Worm (Caenorhabditis elegans) whole organism, midembryonic: ENCODE data around the gene Y73F8A.22.

Experiments
- cog-1 ChIP-seq: sonication (generic microtip); optimal IDR thresholded peaks from 2 replicates; lab custom pipeline; 2016; ENCODE audit warnings: missing genetic modification characterization, missing compliant biosample characterization
- flt-1 ChIP-seq: fragments of 200-800 bp; sonication (Bioruptor generic); IDR thresholded peaks from 2 replicates; pipeline ENCODE4 v1.3.6; 2022; ENCODE audit warnings: missing genetic modification characterization, missing compliant biosample characterization
- klf-2 ChIP-seq: fragments of 200-800 bp; sonication (Bioruptor generic); conservative IDR thresholded peaks from 2 replicates; pipeline ENCODE4 v1.3.6; 2022; ENCODE audit warnings: missing genetic modification reagents, missing genetic modification characterization, missing compliant biosample characterization
- tab-1 ChIP-seq: fragments of 200-800 bp; sonication (Bioruptor generic); IDR thresholded peaks from 2 replicates; pipeline ENCODE4 v1.3.6; 2022; ENCODE audit warnings: missing genetic modification characterization, missing compliant biosample characterization
- ztf-23 ChIP-seq: fragments of 200-800 bp; sonication (Bioruptor generic); IDR thresholded peaks from 2 replicates; pipeline ENCODE4 v1.3.6; 2022; ENCODE audit warnings: missing genetic modification reagents, missing genetic modification characterization, missing compliant biosample characterization

- TF ChIP-seq ztf-23 (GFP tag; lab: Robert Waterston, UW) (no peak), klf-2 (GFP tag; lab: Robert Waterston, UW) (no peak), flt-1 (GFP tag; lab: Robert Waterston, UW) (no peak), cog-1 (tag; lab: Kevin White, UChicago) (no peak), tab-1 (GFP tag; lab: Robert Waterston, UW) (no peak)
Observed at ce11 chrIV:15399977-15400376, 41.2 kb downstream of the Y73F8A.22 start, which contains the start of gene nhr-5.
